Worm (Caenorhabditis elegans): ENCODE measurements around the gene pnk-4.
A peak's percentile ranks its signal among the peaks of the same experiment; 100 is the strongest.

pnk-4 gene

DNA sequence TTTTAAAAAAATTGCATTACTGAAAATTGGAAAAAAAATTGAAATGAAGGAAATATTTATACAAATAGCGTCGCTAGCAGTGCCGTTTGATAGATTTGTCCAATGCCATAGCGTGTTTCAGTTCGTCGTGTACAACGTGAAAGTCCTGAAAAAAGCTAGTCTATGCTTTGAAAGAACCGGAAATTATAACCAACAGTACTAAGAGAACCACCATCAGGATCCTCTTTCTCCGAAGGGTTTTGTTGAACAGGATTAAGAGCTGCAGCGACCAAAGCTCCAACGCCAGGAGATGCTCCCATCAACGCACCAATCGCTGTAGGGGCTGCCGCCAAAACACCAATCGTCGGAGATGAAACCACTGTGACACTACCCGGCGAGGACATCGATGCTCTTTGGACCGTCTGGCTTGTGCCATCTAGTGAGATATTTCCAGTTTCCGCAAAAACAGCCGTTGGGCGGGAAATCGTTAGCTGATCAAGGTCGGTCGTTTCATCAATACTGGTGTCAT, 18.6 kb downstream of the pnk-4 start (continued):
- TF ChIP-seq nhr-28 (tag; optimal IDR thresholded peaks at IDR 0.05) (no peak), dmd-6 (GFP tag; IDR thresholded peaks at IDR 0.05) (peak; percentile 24), nhr-102 (tag; optimal IDR thresholded peaks at IDR 0.05) (peak; percentile 17), cey-2 (tag; optimal IDR thresholded peaks at IDR 0.05; ENCODE audit: borderline replicate concordance, insufficient read depth) (no peak), lin-38 (GFP tag; IDR thresholded peaks at IDR 0.05) (peak; percentile 45), daf-12 (tag; optimal IDR thresholded peaks at IDR 0.05) (no peak), nhr-111 (GFP tag; optimal IDR thresholded peaks at IDR 0.05) (no peak), dmd-8 (GFP tag; IDR thresholded peaks at IDR 0.05) (no peak), pha-4 (GFP tag; IDR thresholded peaks at IDR 0.05) (peak; percentile 9; the same call in 1 of the 2 replicates), pha-4 (tag; optimal IDR thresholded peaks at IDR 0.05) (no peak), daf-16 (GFP tag; optimal IDR thresholded peaks at IDR 0.05) (peak in 1 of 2 experiments; percentile 42), daf-16 (tag; optimal IDR thresholded peaks at IDR 0.05) (no peak), zfp-3 (GFP tag; conservative IDR thresholded peaks at IDR 0.05) (peak; percentile 95), nhr-77 (tag; optimal IDR thresholded peaks at IDR 0.05) (no peak), mxl-2 (GFP tag; conservative IDR thresholded peaks at IDR 0.05) (no peak), F26F4.8 (GFP tag; conservative IDR thresholded peaks at IDR 0.05) (no peak)

DNA sequence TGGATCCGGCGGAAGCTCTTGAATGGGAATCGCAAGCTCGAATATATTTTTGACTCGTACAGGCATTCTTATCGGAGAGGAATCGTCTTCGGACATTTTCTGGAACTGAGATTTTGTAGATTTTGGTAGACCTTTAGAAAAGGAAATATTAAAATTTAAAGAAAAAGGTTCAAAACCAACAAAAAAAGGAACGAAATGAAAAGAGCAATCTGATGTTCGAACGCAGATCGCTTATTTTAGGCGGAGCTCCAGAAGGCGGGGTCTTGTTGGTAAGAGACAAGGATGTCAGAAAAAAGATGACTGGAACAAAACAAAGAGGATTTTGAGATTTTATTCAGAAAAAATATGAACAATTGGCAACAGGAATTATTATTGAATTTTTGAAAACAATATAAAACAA, 19.3 kb downstream of the pnk-4 start, which contains the start of gene C42D8.9:
TSS of gene C42D8.9 (minus strand) at position 101 of the 400 bp plus-strand sequence.
- TF ChIP-seq aha-1 (tag) (peak; percentile 28), nhr-41 (GFP tag; IDR thresholded peaks at IDR 0.05) (no peak), hif-1 (tag; optimal IDR thresholded peaks at IDR 0.05) (no peak), Y75B8A.6 (GFP tag; IDR thresholded peaks at IDR 0.05) (no peak), mxl-3 (GFP tag; optimal IDR thresholded peaks at IDR 0.05) (no peak)

DNA sequence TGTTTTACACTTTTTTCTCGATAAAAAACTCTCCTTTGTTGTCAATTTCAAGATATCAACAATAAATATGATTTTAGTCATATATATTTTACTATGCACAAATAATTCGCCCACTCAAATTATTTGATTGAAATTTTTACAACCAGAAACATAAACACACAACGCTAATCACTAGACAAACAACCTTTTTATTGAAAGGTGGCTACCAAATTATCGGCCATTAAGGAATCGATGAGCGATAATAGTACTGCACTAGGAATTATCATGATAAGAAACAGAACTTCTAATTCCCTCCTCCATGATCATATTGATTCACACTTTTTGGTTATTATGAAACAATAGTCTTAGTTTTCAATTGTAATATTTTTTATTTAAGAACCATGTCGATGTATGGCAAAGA, 21.5 kb downstream of the pnk-4 start, which contains the start of gene C42D8.1:
TSS of gene C42D8.1 (plus strand) at position 377 of the 400 bp plus-strand sequence.
- TF ChIP-seq nhr-237 (tag; optimal IDR thresholded peaks at IDR 0.05): no peak
- TF ChIP-seq spr-3 (GFP tag; optimal IDR thresholded peaks at IDR 0.05): no peak
- TF ChIP-seq dpl-1 (GFP tag; optimal IDR thresholded peaks at IDR 0.05): no peak
- TF ChIP-seq unc-62 (GFP tag; optimal IDR thresholded peaks at IDR 0.05 in 1 of 2): peak in 1 of 2 experiments; percentile 45
- TF ChIP-seq unc-62 (tag; optimal IDR thresholded peaks at IDR 0.05): no peak
- TF ChIP-seq lin-29 (GFP tag; IDR thresholded peaks at IDR 0.05): no peak
- no peak for TF ChIP-seq F26F4.8 (GFP tag; conservative IDR thresholded peaks at IDR 0.05)
- TF ChIP-seq ceh-28 (tag; optimal IDR thresholded peaks at IDR 0.05): no peak
- TF ChIP-seq daf-8 (GFP tag; IDR thresholded peaks at IDR 0.05): no peak
- TF ChIP-seq Y48G9A.11 (GFP tag; IDR thresholded peaks at IDR 0.05): no peak
- no peak for TF ChIP-seq lim-7 (GFP tag; IDR thresholded peaks at IDR 0.05)
- no peak for TF ChIP-seq aha-1 (tag)
- TF ChIP-seq ctbp-1 (GFP tag; IDR thresholded peaks at IDR 0.05): no peak
- TF ChIP-seq Y75B8A.6 (GFP tag; IDR thresholded peaks at IDR 0.05): no peak
- TF ChIP-seq daf-16 (GFP tag; optimal IDR thresholded peaks at IDR 0.05): no peak
- TF ChIP-seq daf-16 (tag; optimal IDR thresholded peaks at IDR 0.05): peak; percentile 96
- TF ChIP-seq Y5F2A.4 (GFP tag; optimal IDR thresholded peaks at IDR 0.05): no peak
- TF ChIP-seq pqm-1 (tag; optimal IDR thresholded peaks at IDR 0.05): peak; percentile 96
- no peak for TF ChIP-seq mes-2 (tag; optimal IDR thresholded peaks at IDR 0.05; ENCODE audit: poor library complexity, severe bottlenecking)
- no peak for TF ChIP-seq zip-11 (GFP tag; IDR thresholded peaks at IDR 0.05)
- TF ChIP-seq nhr-6 (tag; optimal IDR thresholded peaks at IDR 0.05): no peak
- TF ChIP-seq mdt-29 (GFP tag; IDR thresholded peaks at IDR 0.05): no peak
- TF ChIP-seq ceh-32 (tag; optimal IDR thresholded peaks at IDR 0.05; ENCODE audit: poor library complexity): no peak
- TF ChIP-seq ztf-7 (tag; optimal IDR thresholded peaks at IDR 0.05): no peak
- no peak for TF ChIP-seq mxl-2 (GFP tag; conservative IDR thresholded peaks at IDR 0.05)
- TF ChIP-seq nhr-42 (GFP tag; IDR thresholded peaks at IDR 0.05): no peak
- no peak for TF ChIP-seq ceh-82 (tag; optimal IDR thresholded peaks at IDR 0.05)
- no peak for TF ChIP-seq nhr-48 (tag; optimal IDR thresholded peaks at IDR 0.05)
- TF ChIP-seq dve-1 (tag; optimal IDR thresholded peaks at IDR 0.05; ENCODE audit: insufficient read depth): peak; percentile 73
- no peak for TF ChIP-seq ceh-20 (GFP tag; IDR thresholded peaks at IDR 0.05)
- no peak for TF ChIP-seq mep-1 (tag; optimal IDR thresholded peaks at IDR 0.05)
- no peak for TF ChIP-seq nhr-76 (tag; optimal IDR thresholded peaks at IDR 0.05)
- no peak for TF ChIP-seq T26A8.4 (GFP tag; IDR thresholded peaks at IDR 0.05)
- no peak for TF ChIP-seq nhr-41 (GFP tag; IDR thresholded peaks at IDR 0.05)
- no peak for TF ChIP-seq nhr-77 (tag; optimal IDR thresholded peaks at IDR 0.05)
